Fruit fly (Drosophila melanogaster): ENCODE results near the gene Dpck.

Dpck gene

DNA sequence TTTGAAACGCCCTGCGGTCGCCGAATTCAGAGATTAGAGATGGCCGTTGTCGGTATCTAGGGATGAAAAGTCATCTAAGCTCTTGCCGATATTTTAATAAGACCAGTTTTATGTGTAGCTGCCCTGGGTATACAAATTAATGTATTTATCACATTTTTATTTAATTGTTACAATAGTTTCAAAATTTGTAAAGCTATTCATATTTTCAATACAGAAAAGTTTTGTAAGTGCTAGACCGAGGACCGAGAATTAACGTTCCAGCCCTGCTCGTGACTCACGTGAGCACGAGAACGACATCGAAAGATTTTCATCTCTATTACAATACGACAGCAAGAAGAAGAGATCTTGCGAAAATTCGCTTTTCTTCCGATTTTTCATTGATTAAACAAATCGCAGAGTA lies 14.9 kb upstream of the Dpck start, which contains the start of the genes CG1105 and CG1965 (continued):
- TF ChIP-seq NfI (GFP tag; optimal IDR thresholded peaks at IDR 0.05) (peak; percentile 89), CG6765 (GFP tag; optimal IDR thresholded peaks at IDR 0.05) (peak; percentile 75), Lhr (GFP tag; optimal IDR thresholded peaks at IDR 0.05) (peak; percentile 93), Stat92E (GFP tag; optimal IDR thresholded peaks at IDR 0.05) (peak in 1 of 3 experiments; percentile 83), mam (GFP tag; optimal IDR thresholded peaks at IDR 0.05) (peak; percentile 97), klu (GFP tag; IDR thresholded peaks at IDR 0.05) (peak; percentile 94), CG7987 (GFP tag; optimal IDR thresholded peaks at IDR 0.05) (peak; percentile 74), fd64A (GFP tag; optimal IDR thresholded peaks at IDR 0.05) (peak; percentile 18), Nf-YB (GFP tag; optimal IDR thresholded peaks at IDR 0.05) (peak; percentile 68), cas (GFP tag; IDR thresholded peaks at IDR 0.05) (peak; percentile 91), odd (GFP tag; optimal IDR thresholded peaks at IDR 0.05) (peak; percentile 60), vvl (GFP tag; IDR thresholded peaks at IDR 0.05) (peak; percentile 94), CG4404 (GFP tag; IDR thresholded peaks at IDR 0.05) (peak; percentile 97), CG9932 (GFP tag; IDR thresholded peaks at IDR 0.05) (peak; percentile 98), sna (GFP tag; IDR thresholded peaks at IDR 0.05; ENCODE audit: partially characterized antibody) (peak; percentile 100), trh (GFP tag; optimal IDR thresholded peaks at IDR 0.05) (peak; percentile 91), dm (GFP tag; optimal IDR thresholded peaks at IDR 0.05) (peak; percentile 92), CG17912 (GFP tag; optimal IDR thresholded peaks at IDR 0.05) (peak; percentile 78), bab2 (GFP tag; optimal IDR thresholded peaks at IDR 0.05) (peak; percentile 96), az2 (GFP tag; optimal IDR thresholded peaks at IDR 0.05) (peak; percentile 95), CG12744 (GFP tag; optimal IDR thresholded peaks at IDR 0.05) (peak; percentile 90), CG6813 (GFP tag; optimal IDR thresholded peaks at IDR 0.05) (peak; percentile 53), esg (GFP tag; conservative IDR thresholded peaks at IDR 0.05) (peak; percentile 92), vnd (GFP tag; IDR thresholded peaks at IDR 0.05; ENCODE audit: partially characterized antibody) (peak; percentile 98), YL-1 (GFP tag; optimal IDR thresholded peaks at IDR 0.05) (peak; percentile 86), CG9797 (GFP tag; optimal IDR thresholded peaks at IDR 0.05) (peak; percentile 94), CG4730 (GFP tag; IDR thresholded peaks at IDR 0.05) (peak; percentile 90), Drgx (GFP tag; IDR thresholded peaks at IDR 0.05) (peak; percentile 76), Ets97D (GFP tag; optimal IDR thresholded peaks at IDR 0.05) (peak; percentile 93), CoRest (tag; optimal IDR thresholded peaks at IDR 0.05) (peak; percentile 95), CG10366 (GFP tag; IDR thresholded peaks at IDR 0.05) (peak; percentile 92), bigmax (GFP tag; optimal IDR thresholded peaks at IDR 0.05) (no peak), CG32767 (GFP tag; IDR thresholded peaks at IDR 0.05) (peak; percentile 88), bbx (GFP tag; IDR thresholded peaks at IDR 0.05; ENCODE audit: partially characterized antibody) (peak; percentile 94), MESR4 (GFP tag; optimal IDR thresholded peaks at IDR 0.05) (no peak), pros (GFP tag; optimal IDR thresholded peaks at IDR 0.05) (no peak), Dip3 (GFP tag; optimal IDR thresholded peaks at IDR 0.05) (peak; percentile 94), CG1233 (GFP tag; optimal IDR thresholded peaks at IDR 0.05) (peak; percentile 85), lbe (GFP tag; optimal IDR thresholded peaks at IDR 0.05) (peak; percentile 83), Ssrp (tag; optimal IDR thresholded peaks at IDR 0.05) (peak; percentile 94), CG10979 (tag; optimal IDR thresholded peaks at IDR 0.05) (peak; percentile 89), CG9437 (GFP tag; optimal IDR thresholded peaks at IDR 0.05) (peak; percentile 75), chinmo (GFP tag; IDR thresholded peaks at IDR 0.05; ENCODE audit: partially characterized antibody) (peak; percentile 91; the same call in 2 of the 4 replicates), B-H2 (GFP tag; optimal IDR thresholded peaks at IDR 0.05) (peak; percentile 90), Poxn (GFP tag; IDR thresholded peaks at IDR 0.05) (peak; percentile 81), wor (GFP tag; IDR thresholded peaks at IDR 0.05) (peak; percentile 86), dmrt99B (tag; optimal IDR thresholded peaks at IDR 0.05) (no peak), Ravus (GFP tag; IDR thresholded peaks at IDR 0.05) (peak; percentile 80), Doc2 (GFP tag; IDR thresholded peaks at IDR 0.05) (peak; percentile 70; the same call in 1 of the 2 replicates), ato (GFP tag; IDR thresholded peaks at IDR 0.05; ENCODE audit: partially characterized antibody) (peak; percentile 86)

Measured in whole organism, embryonic.